Worm (Caenorhabditis elegans) whole organism, L4/young adult: ENCODE results near the gene F46G11.4.

Experiments used
- W03F9.2 ChIP-seq: fragments of 150-350 bp; optimal IDR thresholded peaks from 2 replicates; lab custom pipeline; 2014; ENCODE audit warnings: missing biosample characterization, missing genetic modification characterization
- him-1 ChIP-seq: sonication (generic microtip); optimal IDR thresholded peaks from 2 replicates; lab custom pipeline; 2016; ENCODE audit warnings: missing genotype, missing genetic modification reagents, missing genetic modification characterization, missing compliant biosample characterization

DNA sequence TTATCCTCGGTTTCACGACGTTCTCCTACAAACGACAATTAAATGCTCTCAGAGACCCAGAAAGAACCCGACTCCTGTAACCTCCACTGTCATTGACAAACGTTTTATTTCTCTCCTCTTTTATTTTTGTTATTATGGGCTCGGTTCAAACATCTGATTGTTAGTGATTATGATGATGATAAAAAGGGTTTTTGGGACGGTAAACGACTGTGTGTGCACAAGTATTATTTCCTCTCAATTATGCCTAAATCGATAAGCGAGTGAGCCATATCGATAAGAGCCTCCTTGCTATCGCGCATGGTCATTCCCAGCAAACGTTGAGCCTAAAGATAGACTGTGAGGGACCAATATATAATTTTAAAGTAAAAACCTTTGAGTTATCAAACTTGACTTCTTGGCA lies 33.2 kb upstream of the F46G11.4 start:
- TF ChIP-seq W03F9.2 (tag; lab: Kevin White, UChicago) (no peak), him-1 (tag; lab: Kevin White, UChicago) (no peak)
